Worm (Caenorhabditis elegans) whole organism, early embryonic: Measurements from ENCODE around the gene F53F8.4.

Source experiments
- B0310.2 ChIP-seq: sonication (generic microtip); optimal IDR thresholded peaks from 2 replicates; lab custom pipeline; 2016; ENCODE audit warnings: mild to moderate bottlenecking, missing genetic modification characterization, missing compliant biosample characterization
- F13C5.2 ChIP-seq: sonication (generic microtip); optimal IDR thresholded peaks from 2 replicates; lab custom pipeline; 2017; ENCODE audit warnings: mild to moderate bottlenecking, missing genetic modification characterization, inconsistent platforms, missing compliant biosample characterization
- aly-1 ChIP-seq: sonication (generic microtip); optimal IDR thresholded peaks from 2 replicates; lab custom pipeline; 2016; ENCODE audit warnings: missing genetic modification characterization, missing compliant biosample characterization
- ama-1 ChIP-seq: fragments of 150-350 bp; optimal IDR thresholded peaks from 2 replicates; lab custom pipeline; 2014
- ceh-13 ChIP-seq: fragments of 200-800 bp; sonication (Bioruptor generic); optimal IDR thresholded peaks from 2 replicates; lab custom pipeline; 2018; ENCODE audit warnings: mild to moderate bottlenecking, missing genetic modification characterization, missing compliant biosample characterization
- ceh-36 ChIP-seq: sonication (generic microtip); optimal IDR thresholded peaks from 2 replicates; lab custom pipeline; 2016; ENCODE audit warnings: missing genetic modification characterization, inconsistent platforms, missing compliant biosample characterization
- ets-7 ChIP-seq: sonication (generic microtip); optimal IDR thresholded peaks from 2 replicates; lab custom pipeline; 2016; ENCODE audit warnings: missing genotype, missing genetic modification characterization, missing compliant biosample characterization
- flt-1 ChIP-seq: fragments of 200-800 bp; sonication (Bioruptor generic); IDR thresholded peaks from 2 replicates; pipeline ENCODE4 v1.3.6; 2022; ENCODE audit warnings: missing genetic modification characterization, missing compliant biosample characterization
- hmbx-1 ChIP-seq: sonication (generic microtip); optimal IDR thresholded peaks from 2 replicates; lab custom pipeline; 2016; ENCODE audit warnings: mild to moderate bottlenecking, missing genetic modification characterization, missing compliant biosample characterization
- hmg-4 ChIP-seq: fragments of 200-800 bp; sonication (Bioruptor generic); optimal IDR thresholded peaks from 2 replicates; lab custom pipeline; 2018; ENCODE audit warnings: mild to moderate bottlenecking, missing genetic modification characterization, missing compliant biosample characterization
- hnd-1 ChIP-seq: sonication (generic microtip); optimal IDR thresholded peaks from 2 replicates; lab custom pipeline; 2016; ENCODE audit warnings: missing genetic modification characterization, missing compliant biosample characterization
- pes-1 ChIP-seq: fragments of 200-800 bp; sonication (Bioruptor generic); IDR thresholded peaks from 2 replicates; pipeline ENCODE4 v1.3.6; 2022; ENCODE audit warnings: missing genetic modification reagents, missing genetic modification characterization, missing compliant biosample characterization
- scrt-1 ChIP-seq: fragments of 200-800 bp; sonication (Bioruptor generic); IDR thresholded peaks from 2 replicates; pipeline ENCODE4 v1.3.6; 2022; ENCODE audit warnings: missing genetic modification characterization, missing compliant biosample characterization
- sea-1 ChIP-seq: fragments of 200-800 bp; sonication (Bioruptor generic); conservative IDR thresholded peaks from 2 replicates; pipeline ENCODE4 v1.3.6; 2022; ENCODE audit warnings: missing genetic modification characterization, missing compliant biosample characterization
- tbx-11 ChIP-seq: fragments of 200-800 bp; sonication (Bioruptor generic); IDR thresholded peaks from 2 replicates; pipeline ENCODE4 v1.3.6; 2022; ENCODE audit warnings: missing genetic modification characterization, missing compliant biosample characterization
- tbx-37 ChIP-seq: fragments of 200-800 bp; sonication (Bioruptor generic); conservative IDR thresholded peaks from 2 replicates; pipeline ENCODE4 v1.3.6; 2022; ENCODE audit warnings: missing genetic modification reagents, missing genetic modification characterization, missing compliant biosample characterization
- tra-4 ChIP-seq: sonication (generic microtip); optimal IDR thresholded peaks from 2 replicates; lab custom pipeline; 2017; ENCODE audit warnings: missing genetic modification characterization, missing compliant biosample characterization

The F53F8.4 gene

DNA sequence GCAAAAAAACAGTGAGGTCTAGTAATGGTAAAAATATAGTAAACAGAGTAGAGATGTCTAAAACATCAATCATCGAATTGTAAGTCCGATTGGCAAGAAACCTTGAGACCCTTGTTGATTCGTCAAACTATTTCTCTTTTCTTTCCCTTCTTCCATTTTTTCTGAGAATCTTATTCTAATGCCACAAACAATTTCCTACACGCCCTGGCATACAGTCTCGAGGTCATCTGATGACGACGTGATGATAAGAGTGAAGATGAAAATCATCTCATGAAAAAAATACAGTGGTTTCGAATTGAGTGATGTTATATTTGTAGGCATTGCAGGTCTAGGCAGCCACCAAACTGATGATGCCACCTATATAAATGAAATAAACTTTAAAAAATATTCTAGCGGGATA, 1.4 kb upstream of the F53F8.4 start:
- TF ChIP-seq ama-1 (lab: Kevin White, UChicago) (no peak), tbx-37 (GFP tag; lab: Robert Waterston, UW) (no peak), hmg-4 (GFP tag; lab: Kevin White, UChicago) (no peak), B0310.2 (tag; lab: Kevin White, UChicago) (no peak), tra-4 (no peak), flt-1 (GFP tag; lab: Robert Waterston, UW) (no peak), hnd-1 (no peak), ceh-13 (GFP tag; lab: Kevin White, UChicago) (no peak), F13C5.2 (tag; lab: Kevin White, UChicago) (no peak), pes-1 (no peak), scrt-1 (no peak), hmbx-1 (tag; lab: Kevin White, UChicago) (no peak), sea-1 (GFP tag; lab: Robert Waterston, UW) (no peak), ceh-36 (no peak), tbx-11 (GFP tag; lab: Robert Waterston, UW) (no peak), aly-1 (tag; lab: Kevin White, UChicago) (no peak)

- no peak for TF ChIP-seq B0310.2 (tag; lab: Kevin White, UChicago)
- TF ChIP-seq ceh-36: no peak
Measured at ce11 chrV:20689481-20690039, 1.9 kb downstream of the F53F8.4 start, which contains the start of gene F53F8.3. Gene F53F8.3 (minus strand): TSS chrV:20689531.

DNA sequence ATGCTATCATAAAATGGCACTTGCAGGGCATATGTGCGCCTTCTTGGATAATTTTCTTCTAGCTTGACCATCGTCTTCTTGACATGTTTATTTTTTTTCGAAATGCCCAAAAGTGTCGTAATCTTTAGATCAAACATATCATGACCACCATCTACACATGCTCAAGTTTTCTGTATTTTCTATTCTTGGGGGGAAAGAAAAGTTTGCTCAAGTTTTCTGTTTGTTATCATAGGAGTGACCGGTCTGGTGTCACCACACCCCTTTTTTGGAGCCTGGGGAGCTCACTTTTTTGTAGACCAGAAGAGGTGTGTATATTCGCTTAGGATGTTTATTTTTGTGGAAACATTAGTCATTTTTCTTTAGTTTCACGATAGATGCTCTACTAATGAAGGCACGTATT, 6.1 kb downstream of the F53F8.4 start, which contains the start of gene klf-2:
klf-2 (plus strand) TSS at position 301 of the 400 bp plus-strand sequence.
- no peak for TF ChIP-seq aly-1 (tag; lab: Kevin White, UChicago)
- no peak for TF ChIP-seq pes-1
- TF ChIP-seq ceh-13 (GFP tag; lab: Kevin White, UChicago): no peak
- no peak for TF ChIP-seq tra-4
- TF ChIP-seq scrt-1: no peak

- TF ChIP-seq ama-1 (lab: Kevin White, UChicago) (no peak), aly-1 (tag; lab: Kevin White, UChicago) (no peak)
Measured at ce11 chrV:20682309-20682708, 9.2 kb downstream of the F53F8.4 start.

DNA sequence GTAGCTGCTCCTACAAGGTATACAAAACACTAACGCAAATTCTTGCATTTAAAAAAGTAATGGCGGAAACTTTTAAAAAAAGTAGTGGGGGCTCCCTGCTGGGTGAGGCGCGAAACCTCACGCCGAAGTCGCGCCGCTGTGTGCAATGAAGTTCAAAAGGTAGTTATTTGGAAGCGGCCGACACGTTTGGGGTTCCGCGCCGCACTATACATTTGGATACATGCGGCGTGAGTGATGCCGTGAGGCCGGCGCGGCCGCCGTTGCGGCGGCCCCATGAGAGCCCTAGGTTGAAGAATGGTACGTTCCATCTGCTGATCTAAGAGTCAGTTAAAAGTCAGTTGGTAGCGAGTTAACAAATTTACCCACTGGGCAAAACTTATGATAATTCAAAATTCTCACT, 9.7 kb downstream of the F53F8.4 start:
- TF ChIP-seq hmg-4 (GFP tag; lab: Kevin White, UChicago) (no peak), pes-1 (0 out of 2 replicates have a peak, but pooled peaks have one; percentile 20)

DNA sequence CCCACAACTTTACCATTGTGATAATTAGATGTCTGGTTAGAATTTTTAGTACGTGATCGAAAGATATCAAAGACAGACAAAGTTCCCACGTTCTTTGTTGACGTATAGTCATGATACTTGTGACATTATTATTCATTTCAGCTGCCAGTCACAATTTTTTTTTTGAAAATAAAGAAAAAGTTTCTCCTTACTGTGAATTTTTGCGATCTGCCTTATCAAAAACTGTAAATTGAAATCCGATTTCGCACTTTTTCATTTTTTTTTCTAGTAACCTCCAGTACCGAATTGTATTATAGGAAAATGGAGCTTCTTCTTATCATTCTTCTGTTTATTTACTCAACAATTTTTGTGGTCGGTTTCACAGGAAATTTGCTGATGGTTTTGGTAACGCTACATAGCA, 10.4 kb downstream of the F53F8.4 start, which contains the start of gene srsx-35:
srsx-35 (plus strand) TSS at position 301 of the 400 bp plus-strand sequence.
- TF ChIP-seq B0310.2 (tag; lab: Kevin White, UChicago) (no peak), ama-1 (lab: Kevin White, UChicago) (no peak), hmg-4 (GFP tag; lab: Kevin White, UChicago) (no peak), pes-1 (no peak), hnd-1 (no peak), ets-7 (tag; lab: Kevin White, UChicago) (no peak), tra-4 (no peak), aly-1 (tag; lab: Kevin White, UChicago) (no peak), tbx-11 (GFP tag; lab: Robert Waterston, UW) (no peak), scrt-1 (no peak), sea-1 (GFP tag; lab: Robert Waterston, UW) (no peak), tbx-37 (GFP tag; lab: Robert Waterston, UW) (no peak), hmbx-1 (tag; lab: Kevin White, UChicago) (no peak), F13C5.2 (tag; lab: Kevin White, UChicago) (no peak)

ce11 chrV:20680189-20680588, 11.3 kb downstream of the F53F8.4 start:
- TF ChIP-seq hmbx-1 (tag; lab: Kevin White, UChicago) (no peak), F13C5.2 (tag; lab: Kevin White, UChicago) (no peak), ceh-36 (no peak), pes-1 (no peak), B0310.2 (tag; lab: Kevin White, UChicago) (no peak), scrt-1 (no peak), flt-1 (GFP tag; lab: Robert Waterston, UW) (no peak), hmg-4 (GFP tag; lab: Kevin White, UChicago) (no peak), aly-1 (tag; lab: Kevin White, UChicago) (no peak), tra-4 (no peak), ceh-13 (GFP tag; lab: Kevin White, UChicago) (no peak), tbx-37 (GFP tag; lab: Robert Waterston, UW) (no peak)

DNA sequence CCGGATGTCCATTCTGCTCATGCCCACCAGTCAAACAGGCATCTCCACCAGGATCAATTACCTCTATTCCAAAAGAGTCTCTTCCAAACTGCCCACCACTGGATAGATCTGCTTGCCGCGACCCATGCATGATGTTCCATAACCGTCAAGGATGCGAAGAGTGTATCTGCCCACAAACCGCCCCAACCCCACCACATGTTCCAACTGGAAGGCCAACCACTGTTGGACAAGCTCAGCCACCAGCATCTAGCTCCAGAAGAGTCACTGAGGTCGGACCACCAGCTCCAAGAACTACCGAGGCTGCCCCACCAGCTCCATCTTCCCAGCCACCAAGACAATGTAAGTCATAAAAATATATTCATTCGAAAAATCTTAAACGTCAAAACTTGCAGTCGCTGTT, 20.9 kb downstream of the F53F8.4 start:
- TF ChIP-seq hmbx-1 (tag; lab: Kevin White, UChicago): no peak
- no peak for TF ChIP-seq aly-1 (tag; lab: Kevin White, UChicago)
- no peak for TF ChIP-seq tbx-11 (GFP tag; lab: Robert Waterston, UW)
- no peak for TF ChIP-seq sea-1 (GFP tag; lab: Robert Waterston, UW)
- no peak for TF ChIP-seq ceh-13 (GFP tag; lab: Kevin White, UChicago)
- TF ChIP-seq ets-7 (tag; lab: Kevin White, UChicago): no peak
- no peak for TF ChIP-seq tra-4
- no peak for TF ChIP-seq ceh-36
- no peak for TF ChIP-seq ama-1 (lab: Kevin White, UChicago)
- no peak for TF ChIP-seq B0310.2 (tag; lab: Kevin White, UChicago)
- TF ChIP-seq scrt-1: no peak
- TF ChIP-seq flt-1 (GFP tag; lab: Robert Waterston, UW): no peak
- no peak for TF ChIP-seq F13C5.2 (tag; lab: Kevin White, UChicago)
- no peak for TF ChIP-seq hmg-4 (GFP tag; lab: Kevin White, UChicago)
- TF ChIP-seq hnd-1: no peak
